Worm (Caenorhabditis elegans) whole organism, early embryonic: ENCODE data around the gene egl-38.

Experiments
- B0310.2 ChIP-seq: sonication (generic microtip); optimal IDR thresholded peaks from 2 replicates; lab custom pipeline; 2016; ENCODE audit warnings: mild to moderate bottlenecking, missing genetic modification characterization, missing compliant biosample characterization
- aly-1 ChIP-seq: sonication (generic microtip); optimal IDR thresholded peaks from 2 replicates; lab custom pipeline; 2016; ENCODE audit warnings: missing genetic modification characterization, missing compliant biosample characterization
- ama-1 ChIP-seq: fragments of 150-350 bp; optimal IDR thresholded peaks from 2 replicates; lab custom pipeline; 2014
- ceh-13 ChIP-seq: fragments of 200-800 bp; sonication (Bioruptor generic); optimal IDR thresholded peaks from 2 replicates; lab custom pipeline; 2018; ENCODE audit warnings: mild to moderate bottlenecking, missing genetic modification characterization, missing compliant biosample characterization
- ceh-36 ChIP-seq: sonication (generic microtip); optimal IDR thresholded peaks from 2 replicates; lab custom pipeline; 2016; ENCODE audit warnings: missing genetic modification characterization, inconsistent platforms, missing compliant biosample characterization
- flt-1 ChIP-seq: fragments of 200-800 bp; sonication (Bioruptor generic); IDR thresholded peaks from 2 replicates; pipeline ENCODE4 v1.3.6; 2022; ENCODE audit warnings: missing genetic modification characterization, missing compliant biosample characterization
- hmbx-1 ChIP-seq: sonication (generic microtip); optimal IDR thresholded peaks from 2 replicates; lab custom pipeline; 2016; ENCODE audit warnings: mild to moderate bottlenecking, missing genetic modification characterization, missing compliant biosample characterization
- pes-1 ChIP-seq: fragments of 200-800 bp; sonication (Bioruptor generic); IDR thresholded peaks from 2 replicates; pipeline ENCODE4 v1.3.6; 2022; ENCODE audit warnings: missing genetic modification reagents, missing genetic modification characterization, missing compliant biosample characterization
- tbx-37 ChIP-seq: fragments of 200-800 bp; sonication (Bioruptor generic); conservative IDR thresholded peaks from 2 replicates; pipeline ENCODE4 v1.3.6; 2022; ENCODE audit warnings: missing genetic modification reagents, missing genetic modification characterization, missing compliant biosample characterization
- tra-4 ChIP-seq: sonication (generic microtip); optimal IDR thresholded peaks from 2 replicates; lab custom pipeline; 2017; ENCODE audit warnings: missing genetic modification characterization, missing compliant biosample characterization

DNA sequence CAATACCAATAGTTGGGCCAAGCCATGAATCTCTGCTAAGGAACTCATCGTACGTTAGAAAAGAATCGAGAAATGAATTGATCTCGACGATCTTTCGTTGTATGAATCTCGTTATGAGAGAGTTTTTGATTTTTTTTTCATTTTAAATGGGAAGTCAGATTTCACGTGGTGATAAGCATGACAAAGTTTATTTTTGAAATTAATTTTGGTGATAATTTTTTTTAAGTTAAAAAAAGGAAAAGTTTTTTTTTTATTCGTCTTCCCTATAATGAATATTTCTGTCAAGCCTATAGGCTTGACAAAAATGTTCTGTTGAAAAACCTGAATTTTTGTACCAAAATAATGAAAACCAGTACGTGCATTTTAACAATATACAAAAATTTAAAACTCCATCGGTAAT lies 25.5 kb upstream of the egl-38 start, which contains the start of gene K08F4.5:
- no peak for TF ChIP-seq tbx-37 (GFP tag; lab: Robert Waterston, UW)
- no peak for TF ChIP-seq ama-1
- TF ChIP-seq aly-1 = no peak
- TF ChIP-seq B0310.2 (tag; lab: Kevin White, UChicago) = no peak
- TF ChIP-seq pes-1 (GFP tag; lab: Robert Waterston, UW) = no peak
- TF ChIP-seq ceh-36 (tag; lab: Kevin White, UChicago) = no peak
- TF ChIP-seq ceh-13 = no peak
- TF ChIP-seq tra-4 (tag; lab: Kevin White, UChicago) = no peak
- no peak for TF ChIP-seq flt-1
- TF ChIP-seq hmbx-1 = no peak
